Worm (Caenorhabditis elegans): ENCODE results near the gene ndab-2.

DNA sequence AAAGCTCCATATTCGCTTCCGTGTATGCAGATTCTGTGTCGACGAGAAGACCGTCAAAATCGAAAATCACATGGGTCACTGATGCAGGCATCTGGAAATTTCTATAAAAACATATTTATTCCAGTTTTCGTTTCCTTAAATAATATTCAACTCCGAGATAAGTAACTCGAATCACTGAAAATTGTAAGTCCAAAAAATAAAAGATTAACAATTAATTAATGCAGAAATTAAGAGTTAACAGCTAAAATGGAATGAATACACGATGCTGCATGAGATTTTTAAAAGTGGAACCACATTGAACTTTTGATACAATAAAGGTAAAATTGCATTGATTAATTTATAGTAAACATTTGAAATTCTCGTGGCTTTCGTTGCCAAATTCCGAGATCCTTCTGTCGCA lies 50.3 kb downstream of the ndab-2 start, which contains the start of gene R151.10:
- no peak for TF ChIP-seq ref-2 (tag; optimal IDR thresholded peaks at IDR 0.05)
- no peak for TF ChIP-seq fkh-10 (GFP tag; optimal IDR thresholded peaks at IDR 0.05)
- TF ChIP-seq ama-1 (optimal IDR thresholded peaks at IDR 0.05): no peak
- no peak for TF ChIP-seq lim-6 (tag; optimal IDR thresholded peaks at IDR 0.05)
